Fruit fly (Drosophila melanogaster) whole organism, adult: ENCODE measurements around the gene CG15152.

Source experiments
- CG11617 ChIP-seq: fragments of 200-800 bp; sonication (Bioruptor generic); optimal IDR thresholded peaks from 2 replicates; lab custom pipeline; 2017; ENCODE audit warnings: mild to moderate bottlenecking, missing biosample characterization, missing genetic modification reagents, missing genetic modification characterization
- CG12768 ChIP-seq: fragments of 200-800 bp; sonication (Bioruptor generic); optimal IDR thresholded peaks from 2 replicates; lab custom pipeline; 2017; ENCODE audit warnings: missing biosample characterization, missing genetic modification characterization, mild to moderate bottlenecking, moderate library complexity, missing genetic modification reagents
- CG14711 ChIP-seq: fragments of 200-800 bp; sonication (Bioruptor generic); optimal IDR thresholded peaks from 2 replicates; lab custom pipeline; 2018; ENCODE audit warnings: missing biosample characterization, mild to moderate bottlenecking, missing genetic modification characterization, moderate library complexity
- CG1620 ChIP-seq: fragments of 200-800 bp; sonication (Bioruptor generic); optimal IDR thresholded peaks from 2 replicates; lab custom pipeline; 2016; ENCODE audit warnings: missing biosample characterization, missing genetic modification characterization
- CG33017 ChIP-seq: fragments of 200-800 bp; sonication (Bioruptor generic); optimal IDR thresholded peaks from 2 replicates; lab custom pipeline; 2018; ENCODE audit warnings: missing biosample characterization, mild to moderate bottlenecking, missing genetic modification characterization, moderate library complexity
- CG5204 ChIP-seq: fragments of 200-800 bp; sonication (Bioruptor generic); optimal IDR thresholded peaks from 2 replicates; lab custom pipeline; 2016; ENCODE audit warnings: missing biosample characterization, missing genetic modification characterization
- CG7045 ChIP-seq: fragments of 200-800 bp; sonication (Bioruptor generic); optimal IDR thresholded peaks from 2 replicates; lab custom pipeline; 2017; ENCODE audit warnings: missing biosample characterization, mild to moderate bottlenecking, missing genetic modification characterization
- CG7101 ChIP-seq: fragments of 200-800 bp; sonication (Bioruptor generic); optimal IDR thresholded peaks from 2 replicates; lab custom pipeline; 2018; ENCODE audit warnings: missing biosample characterization, mild to moderate bottlenecking, missing genetic modification characterization, moderate library complexity
- Clk ChIP-seq: fragments of 200-800 bp; sonication (Bioruptor generic); optimal IDR thresholded peaks from 2 replicates; lab custom pipeline; 2017; ENCODE audit warnings: missing biosample characterization, missing genetic modification characterization
- Crg-1 ChIP-seq: fragments of 200-800 bp; sonication (Bioruptor generic); optimal IDR thresholded peaks from 2 replicates; lab custom pipeline; 2016; ENCODE audit warnings: missing biosample characterization, missing genetic modification characterization
- Hr96 ChIP-seq: fragments of 200-800 bp; sonication (Bioruptor generic); optimal IDR thresholded peaks from 2 replicates; lab custom pipeline; 2016; ENCODE audit warnings: missing biosample characterization, missing genetic modification characterization
- Mnt ChIP-seq: fragments of 200-800 bp; sonication (Bioruptor generic); optimal IDR thresholded peaks from 2 replicates; lab custom pipeline; 2016; ENCODE audit warnings: missing biosample characterization, mild to moderate bottlenecking, missing genetic modification characterization
- bab1 ChIP-seq: fragments of 200-800 bp; sonication (Bioruptor generic); optimal IDR thresholded peaks from 3 replicates; lab custom pipeline; 2019; ENCODE audit warnings: missing biosample characterization, mild to moderate bottlenecking, missing genetic modification characterization, moderate library complexity
- cic ChIP-seq: fragments of 200-800 bp; sonication (Bioruptor generic); optimal IDR thresholded peaks from 2 replicates; lab custom pipeline; 2017; ENCODE audit warnings: missing biosample characterization, mild to moderate bottlenecking, missing genetic modification characterization, moderate library complexity
- cnc ChIP-seq, 2 experiments: fragments of >200 bp; optimal IDR thresholded peaks; 2 replicates each; lab custom pipeline; 2017
- kay ChIP-seq: fragments of 200-800 bp; sonication (Bioruptor generic); peaks from one replicate; lab custom pipeline; 2016; ENCODE audit warnings: missing biosample characterization, missing genetic modification characterization, borderline replicate concordance
- ovo ChIP-seq: fragments of 200-800 bp; sonication (Bioruptor generic); optimal IDR thresholded peaks from 2 replicates; lab custom pipeline; 2016; ENCODE audit warnings: missing biosample characterization, missing genetic modification characterization
- pad ChIP-seq: fragments of 200-800 bp; sonication (Bioruptor generic); optimal IDR thresholded peaks from 3 replicates; lab custom pipeline; 2017; ENCODE audit warnings: missing biosample characterization, missing genetic modification characterization, mild to moderate bottlenecking, moderate library complexity, missing genetic modification reagents
- tj ChIP-seq: fragments of 200-800 bp; sonication (Bioruptor generic); optimal IDR thresholded peaks from 3 replicates; lab custom pipeline; 2017; ENCODE audit warnings: missing biosample characterization, mild to moderate bottlenecking, missing genetic modification characterization, moderate library complexity
- toe ChIP-seq: fragments of 200-800 bp; sonication (Bioruptor generic); optimal IDR thresholded peaks from 2 replicates; lab custom pipeline; 2016; ENCODE audit warnings: missing biosample characterization, missing genetic modification characterization

The CG15152 gene

dm6 chr2L:18114176-18114703, at the start of gene CG15152:
TSS of gene CG15152 (plus strand) at chr2L:18114547.
- TF ChIP-seq cic (GFP tag; lab: Kevin White, UChicago) (peak; percentile 41), ovo (GFP tag; lab: Kevin White, UChicago) (no peak)

- TF ChIP-seq cnc (optimal IDR thresholded peaks at IDR 0.05; lab: Kevin White, UChicago) (no peak), bab1 (GFP tag; lab: Kevin White, UChicago) (no peak), CG7045 (no peak)
Measured at dm6 chr2L:18067266-18067665, 47.1 kb upstream of the CG15152 start.

DNA sequence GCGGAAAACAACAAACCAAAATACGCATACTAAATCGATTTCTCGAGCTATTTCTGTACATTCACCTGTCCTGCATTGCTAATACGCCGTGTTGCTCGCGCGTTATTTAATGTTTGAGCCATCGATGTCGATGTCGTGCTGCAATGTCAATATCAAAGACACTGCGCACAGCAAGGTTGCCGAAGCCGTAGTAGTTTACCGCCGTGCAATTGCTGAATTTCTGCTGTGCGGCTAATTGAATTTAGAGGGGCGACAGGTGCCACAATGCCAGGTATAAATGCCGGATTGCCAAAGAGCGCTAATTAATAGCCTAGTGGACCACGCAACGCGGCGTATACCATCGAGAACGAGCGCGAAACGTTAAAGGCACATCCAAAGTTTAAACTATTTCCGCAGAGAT, 36.4 kb upstream of the CG15152 start, which contains the start of gene Arr1:
Gene Arr1 (plus strand): TSS at position 301 of the 400 bp plus-strand sequence.
- TF ChIP-seq tj (GFP tag; lab: Kevin White, UChicago), result no peak
- no peak for TF ChIP-seq CG1620
- TF ChIP-seq CG14711 (tag; lab: Kevin White, UChicago), result no peak
- no peak for TF ChIP-seq pad
- no peak for TF ChIP-seq cnc (optimal IDR thresholded peaks at IDR 0.05; lab: Kevin White, UChicago)
- no peak for TF ChIP-seq CG12768 (GFP tag; lab: Kevin White, UChicago)
- TF ChIP-seq toe (GFP tag; lab: Kevin White, UChicago), result no peak
- TF ChIP-seq bab1 (GFP tag; lab: Kevin White, UChicago), result no peak
- TF ChIP-seq CG7101 (tag; lab: Kevin White, UChicago), result no peak
- no peak for TF ChIP-seq kay (GFP tag; lab: Kevin White, UChicago)
- no peak for TF ChIP-seq CG11617 (GFP tag; lab: Kevin White, UChicago)

DNA sequence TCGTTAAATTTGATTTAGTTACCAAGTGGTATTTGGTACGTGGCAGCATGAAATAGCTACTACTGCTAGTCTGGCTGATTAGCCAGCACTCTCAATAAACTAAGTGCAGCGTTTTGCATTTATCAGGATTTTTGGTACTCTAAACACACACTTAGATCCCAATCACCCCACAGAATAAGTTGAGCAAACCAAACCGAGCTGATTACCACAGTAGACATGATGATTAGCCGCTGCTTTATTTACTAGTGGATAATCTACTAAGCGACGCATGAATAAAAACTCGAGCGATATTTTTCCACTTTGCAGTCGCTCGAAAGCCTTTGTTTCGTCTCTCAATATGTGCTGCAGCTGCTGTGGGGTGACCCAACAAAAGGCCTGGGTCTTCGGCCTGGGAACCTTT, 33.0 kb upstream of the CG15152 start, which contains the start of gene ninaD:
Gene ninaD (plus strand): TSS at position 301 of the 400 bp plus-strand sequence.
- TF ChIP-seq Mnt (GFP tag; lab: Kevin White, UChicago), result no peak

DNA sequence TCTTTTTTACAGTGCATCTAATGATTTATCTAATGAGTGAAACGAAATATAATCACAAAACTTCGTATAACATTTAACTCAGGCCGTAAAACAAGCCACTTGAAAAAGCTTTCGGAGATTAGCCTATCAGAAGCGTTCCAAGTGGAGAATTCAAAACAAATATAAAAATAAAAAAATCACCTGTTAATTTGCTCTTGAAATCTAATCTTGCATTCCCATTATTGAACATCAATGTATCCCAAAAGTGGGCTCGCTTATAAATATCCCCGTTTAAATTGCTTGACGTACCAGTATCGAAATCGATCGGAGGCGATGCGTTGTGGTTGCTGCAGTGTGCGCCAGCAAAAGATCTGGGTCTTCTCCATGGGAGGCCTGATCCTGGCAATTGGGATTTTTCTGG, 30.4 kb upstream of the CG15152 start, which contains the start of gene CG31741:
Gene CG31741 (plus strand): TSS at position 301 of the 400 bp plus-strand sequence.
- TF ChIP-seq Mnt (GFP tag; lab: Kevin White, UChicago) (no peak), CG1620 (no peak), bab1 (GFP tag; lab: Kevin White, UChicago) (no peak), CG12768 (GFP tag; lab: Kevin White, UChicago) (no peak), CG5204 (GFP tag; lab: Kevin White, UChicago) (no peak), kay (GFP tag; lab: Kevin White, UChicago) (no peak), CG7101 (tag; lab: Kevin White, UChicago) (no peak), Hr96 (GFP tag; lab: Kevin White, UChicago) (no peak), cic (GFP tag; lab: Kevin White, UChicago) (no peak), CG11617 (GFP tag; lab: Kevin White, UChicago) (no peak), CG14711 (tag; lab: Kevin White, UChicago) (no peak), CG7045 (no peak)

dm6 chr2L:18091705-18092104, 22.6 kb upstream of the CG15152 start:
- TF ChIP-seq kay (GFP tag; lab: Kevin White, UChicago) (no peak), ovo (GFP tag; lab: Kevin White, UChicago) (no peak)

dm6 chr2L:18092156-18092555, 22.2 kb upstream of the CG15152 start, which contains the start of gene CG15153:
TSS of gene CG15153 (minus strand) at chr2L:18092256.
- TF ChIP-seq tj (GFP tag; lab: Kevin White, UChicago), result no peak
- no peak for TF ChIP-seq CG11617 (GFP tag; lab: Kevin White, UChicago)
- TF ChIP-seq Hr96 (GFP tag; lab: Kevin White, UChicago), result no peak
- TF ChIP-seq cic (GFP tag; lab: Kevin White, UChicago), result no peak

dm6 chr2L:18096268-18096667, 18.1 kb upstream of the CG15152 start, which contains the start of gene Slc25A46b:
TSS of gene Slc25A46b (plus strand) at chr2L:18096568.
- TF ChIP-seq Mnt (GFP tag; lab: Kevin White, UChicago) (no peak), Crg-1 (no peak), cnc (optimal IDR thresholded peaks at IDR 0.05; lab: Kevin White, UChicago) (no peak), CG14711 (tag; lab: Kevin White, UChicago) (no peak), kay (GFP tag; lab: Kevin White, UChicago) (no peak), CG1620 (no peak), Clk (GFP tag; lab: Kevin White, UChicago) (no peak), CG7045 (no peak), CG33017 (tag; lab: Kevin White, UChicago) (no peak), CG12768 (GFP tag; lab: Kevin White, UChicago) (no peak), pad (no peak), CG5204 (GFP tag; lab: Kevin White, UChicago) (no peak), cic (GFP tag; lab: Kevin White, UChicago) (no peak), ovo (GFP tag; lab: Kevin White, UChicago) (no peak), toe (GFP tag; lab: Kevin White, UChicago) (no peak)
